Worm (Caenorhabditis elegans): ENCODE measurements around the gene sad-1.

Gene sad-1

ce11 chrX:13511796-13512195, 11.3 kb upstream of the sad-1 start (continued):
- TF ChIP-seq ceh-63 (GFP tag; optimal IDR thresholded peaks at IDR 0.05): no peak
- TF ChIP-seq irx-1 (tag; optimal IDR thresholded peaks at IDR 0.05): peak; percentile 39
- TF ChIP-seq swsn-7 (tag; optimal IDR thresholded peaks at IDR 0.05): peak; percentile 46
- TF ChIP-seq C16A3.4 (tag; optimal IDR thresholded peaks at IDR 0.05): peak; percentile 68
- TF ChIP-seq nhr-85 (tag): peak; percentile 62
- TF ChIP-seq sox-4 (tag; optimal IDR thresholded peaks at IDR 0.05): no peak
- TF ChIP-seq mef-2 (tag; optimal IDR thresholded peaks at IDR 0.05): no peak

- no peak for TF ChIP-seq unc-62 (GFP tag; optimal IDR thresholded peaks at IDR 0.05)
- no peak for TF ChIP-seq hlh-17 (GFP tag; optimal IDR thresholded peaks at IDR 0.05; ENCODE audit: borderline replicate concordance)
- no peak for TF ChIP-seq sox-4 (tag; optimal IDR thresholded peaks at IDR 0.05)
- no peak for TF ChIP-seq C16A3.4 (tag; optimal IDR thresholded peaks at IDR 0.05)
- no peak for TF ChIP-seq snu-23 (GFP tag; optimal IDR thresholded peaks at IDR 0.05)
- no peak for TF ChIP-seq fkh-10 (GFP tag; optimal IDR thresholded peaks at IDR 0.05)
- TF ChIP-seq pag-3 (tag; optimal IDR thresholded peaks at IDR 0.05; ENCODE audit: borderline replicate concordance, insufficient read depth): no peak
- TF ChIP-seq Y116A8C.19 (tag; optimal IDR thresholded peaks at IDR 0.05; ENCODE audit: borderline replicate concordance): no peak
- TF ChIP-seq lin-39 (tag; optimal IDR thresholded peaks at IDR 0.05): no peak
- no peak for TF ChIP-seq mdl-1 (tag; optimal IDR thresholded peaks at IDR 0.05)
- TF ChIP-seq blmp-1 (tag; optimal IDR thresholded peaks at IDR 0.05): no peak
Observed at ce11 chrX:13510997-13511396, 10.5 kb upstream of the sad-1 start, which contains the start of gene col-185. TSS of gene col-185 (minus strand) at chrX:13511097.

- no peak for TF ChIP-seq ceh-63 (GFP tag; optimal IDR thresholded peaks at IDR 0.05)
- TF ChIP-seq jun-1 (tag; optimal IDR thresholded peaks at IDR 0.05): no peak
- no peak for TF ChIP-seq sptf-1 (tag; optimal IDR thresholded peaks at IDR 0.05)
- TF ChIP-seq blmp-1 (tag; optimal IDR thresholded peaks at IDR 0.05): no peak
- TF ChIP-seq ceh-88 (GFP tag; IDR thresholded peaks at IDR 0.05): no peak
- TF ChIP-seq unc-86 (tag; optimal IDR thresholded peaks at IDR 0.05): no peak
- TF ChIP-seq efl-1 (optimal IDR thresholded peaks at IDR 0.05): no peak
- TF ChIP-seq efl-1 (GFP tag; optimal IDR thresholded peaks at IDR 0.05 in 1 of 2): no peak
- no peak for TF ChIP-seq tbx-2 (tag; optimal IDR thresholded peaks at IDR 0.05)
- no peak for TF ChIP-seq ceh-90 (tag; optimal IDR thresholded peaks at IDR 0.05)
- no peak for TF ChIP-seq nhr-84 (tag; optimal IDR thresholded peaks at IDR 0.05)
- no peak for TF ChIP-seq dpl-1 (GFP tag; optimal IDR thresholded peaks at IDR 0.05)
Observed at ce11 chrX:13510234-13510837, 9.9 kb upstream of the sad-1 start.

- no peak for TF ChIP-seq rnt-1 (tag; optimal IDR thresholded peaks at IDR 0.05)
- no peak for TF ChIP-seq unc-130 (tag; optimal IDR thresholded peaks at IDR 0.05)
- TF ChIP-seq tlp-1 (tag; optimal IDR thresholded peaks at IDR 0.05): no peak
- TF ChIP-seq fkh-4 (tag; optimal IDR thresholded peaks at IDR 0.05; ENCODE audit: borderline replicate concordance): no peak
- TF ChIP-seq nhr-71 (tag; optimal IDR thresholded peaks at IDR 0.05): no peak
- TF ChIP-seq nhr-77 (tag; optimal IDR thresholded peaks at IDR 0.05): no peak
- TF ChIP-seq tbx-2 (tag; optimal IDR thresholded peaks at IDR 0.05): no peak
- TF ChIP-seq alr-1 (tag; optimal IDR thresholded peaks at IDR 0.05; ENCODE audit: borderline replicate concordance): no peak
- TF ChIP-seq hlh-4 (tag; optimal IDR thresholded peaks at IDR 0.05): no peak
- no peak for TF ChIP-seq isw-1 (GFP tag; IDR thresholded peaks at IDR 0.05)
- no peak for TF ChIP-seq xbp-1 (tag; optimal IDR thresholded peaks at IDR 0.05)
Observed at ce11 chrX:13507233-13507632, 6.8 kb upstream of the sad-1 start, which contains the start of gene H06A10.1. TSS of gene H06A10.1 (plus strand) at chrX:13507533.

ce11 chrX:13506493-13506892, 6.0 kb upstream of the sad-1 start:
- TF ChIP-seq nhr-28 (tag; optimal IDR thresholded peaks at IDR 0.05) (no peak), nhr-19 (GFP tag; conservative IDR thresholded peaks at IDR 0.05) (no peak), dpl-1 (GFP tag; optimal IDR thresholded peaks at IDR 0.05) (no peak), jun-1 (tag; optimal IDR thresholded peaks at IDR 0.05) (no peak)
